Fruit fly (Drosophila melanogaster) whole organism, embryonic: ENCODE data around the gene CG11382.
A peak's percentile ranks its signal among the peaks of the same experiment; 100 is the strongest.

Experiments
- Abd-B ChIP-seq: fragments of 200-800 bp; sonication (Bioruptor generic); optimal IDR thresholded peaks from 2 replicates; lab custom pipeline; 2018; ENCODE audit warnings: missing biosample characterization, mild to moderate bottlenecking, missing genetic modification characterization, moderate library complexity
- Adf1 ChIP-seq: fragments of 200-800 bp; sonication (Bioruptor generic); IDR thresholded peaks from 2 replicates; pipeline ENCODE4 v1.3.6; 2022; ENCODE audit warnings: missing biosample characterization, missing genetic modification characterization
- Atf6 ChIP-seq: fragments of 200-800 bp; sonication (Bioruptor generic); IDR thresholded peaks from 2 replicates; pipeline ENCODE4 v1.3.6; 2022; ENCODE audit warnings: missing biosample characterization, missing genetic modification characterization
- CG12104 ChIP-seq: fragments of 200-800 bp; sonication (Bioruptor generic); optimal IDR thresholded peaks from 3 replicates; lab custom pipeline; 2016; ENCODE audit warnings: missing biosample characterization, missing genetic modification characterization
- CG12236 ChIP-seq: fragments of 200-800 bp; sonication (Bioruptor generic); optimal IDR thresholded peaks from 2 replicates; lab custom pipeline; 2016; ENCODE audit warnings: missing biosample characterization, missing genetic modification characterization
- CG12391 ChIP-seq: fragments of 200-800 bp; sonication (Bioruptor generic); optimal IDR thresholded peaks from 3 replicates; lab custom pipeline; 2018; ENCODE audit warnings: missing biosample characterization, mild to moderate bottlenecking, missing genetic modification characterization, moderate library complexity
- CG13775 ChIP-seq: fragments of 200-800 bp; sonication (Bioruptor generic); optimal IDR thresholded peaks from 3 replicates; lab custom pipeline; 2017; ENCODE audit warnings: missing biosample characterization, mild to moderate bottlenecking, missing genetic modification characterization
- CG17359 ChIP-seq: fragments of 200-800 bp; sonication (Bioruptor generic); optimal IDR thresholded peaks from 3 replicates; lab custom pipeline; 2018; ENCODE audit warnings: missing biosample characterization, mild to moderate bottlenecking, missing genetic modification characterization, moderate library complexity
- CG1792 ChIP-seq: fragments of 200-800 bp; sonication (Bioruptor generic); optimal IDR thresholded peaks from 2 replicates; lab custom pipeline; 2016; ENCODE audit warnings: missing biosample characterization, missing genetic modification characterization
- CG2129 ChIP-seq: fragments of 200-800 bp; sonication (Bioruptor generic); IDR thresholded peaks from 2 replicates; pipeline ENCODE4 v1.3.6; 2022; ENCODE audit warnings: missing biosample characterization, missing genetic modification characterization; ENCODE audit not compliant: partially characterized antibody
- CG31388 ChIP-seq: fragments of 200-800 bp; sonication (Bioruptor generic); optimal IDR thresholded peaks from 2 replicates; lab custom pipeline; 2016; ENCODE audit warnings: missing biosample characterization, missing genetic modification characterization
- CG3995 ChIP-seq: fragments of 200-800 bp; sonication (Bioruptor generic); optimal IDR thresholded peaks from 3 replicates; lab custom pipeline; 2016; ENCODE audit warnings: missing biosample characterization, missing genetic modification characterization
- CG4282 ChIP-seq: fragments of 200-800 bp; sonication (Bioruptor generic); optimal IDR thresholded peaks from 2 replicates; lab custom pipeline; 2016; ENCODE audit warnings: missing biosample characterization, missing genetic modification characterization
- CG4328 ChIP-seq: fragments of 200-800 bp; sonication (Bioruptor generic); optimal IDR thresholded peaks from 3 replicates; lab custom pipeline; 2017; ENCODE audit warnings: missing biosample characterization, missing genetic modification reagents, missing genetic modification characterization
- CG4404 ChIP-seq: fragments of 200-800 bp; sonication (Bioruptor generic); IDR thresholded peaks from 2 replicates; pipeline ENCODE4 v1.3.6; 2022; ENCODE audit warnings: missing biosample characterization, missing genetic modification characterization
- CG6254 ChIP-seq: fragments of 200-800 bp; sonication (Bioruptor generic); optimal IDR thresholded peaks from 3 replicates; lab custom pipeline; 2017; ENCODE audit warnings: mild to moderate bottlenecking, missing biosample characterization, missing genetic modification reagents, missing genetic modification characterization
- CG6654 ChIP-seq: fragments of 200-800 bp; sonication (Bioruptor generic); optimal IDR thresholded peaks from 2 replicates; lab custom pipeline; 2017; ENCODE audit warnings: missing biosample characterization, mild to moderate bottlenecking, missing genetic modification characterization
- CG6791 ChIP-seq: fragments of 200-800 bp; sonication (Bioruptor generic); IDR thresholded peaks from 3 replicates; pipeline ENCODE4 v1.3.6; 2022; ENCODE audit warnings: missing biosample characterization, missing genetic modification characterization; ENCODE audit not compliant: partially characterized antibody
- CG7372 ChIP-seq: fragments of 200-800 bp; sonication (Bioruptor generic); IDR thresholded peaks from 2 replicates; pipeline ENCODE4 v1.3.6; 2022; ENCODE audit warnings: missing biosample characterization, missing genetic modification characterization
- CG8290 ChIP-seq, 3 experiments: fragments of 200-800 bp; sonication (Bioruptor generic); optimal IDR thresholded peaks; 2 replicates each; lab custom pipeline; 2016 to 2019; ENCODE audit warnings: missing biosample characterization in 3 of 3, missing genetic modification characterization in 3 of 3, mild to moderate bottlenecking in 2 of 3, moderate library complexity in 1 of 3
- CG8478 ChIP-seq: fragments of >200 bp; optimal IDR thresholded peaks from 2 replicates; lab custom pipeline; 2018
- CG8924 ChIP-seq: fragments of 200-800 bp; optimal IDR thresholded peaks from 3 replicates; lab custom pipeline; 2019; ENCODE audit warnings: missing biosample characterization, mild to moderate bottlenecking, missing genetic modification characterization, moderate library complexity
- CG9876 ChIP-seq: fragments of 200-800 bp; sonication (Bioruptor generic); optimal IDR thresholded peaks from 2 replicates; lab custom pipeline; 2016; ENCODE audit warnings: missing biosample characterization, missing genetic modification characterization
- Fer3 ChIP-seq: fragments of 200-800 bp; sonication (Bioruptor generic); optimal IDR thresholded peaks from 2 replicates; lab custom pipeline; 2018; ENCODE audit warnings: missing biosample characterization, mild to moderate bottlenecking, missing genetic modification characterization, moderate library complexity
- GATAe ChIP-seq: fragments of 200-800 bp; sonication (Bioruptor generic); conservative IDR thresholded peaks from 2 replicates; pipeline ENCODE4 v1.3.6; 2022; ENCODE audit warnings: missing biosample characterization, missing genetic modification characterization
- Gsc ChIP-seq: fragments of 200-800 bp; sonication (Bioruptor generic); IDR thresholded peaks from 2 replicates; pipeline ENCODE4 v1.3.6; 2022; ENCODE audit warnings: missing biosample characterization, missing genetic modification characterization
- Lhr ChIP-seq: fragments of 200-800 bp; sonication (Bioruptor generic); optimal IDR thresholded peaks from 3 replicates; lab custom pipeline; 2017; ENCODE audit warnings: mild to moderate bottlenecking, missing biosample characterization, missing genetic modification reagents, missing genetic modification characterization
- Med ChIP-seq: fragments of 200-800 bp; sonication (Bioruptor generic); peaks from one replicate; lab custom pipeline; 2016; ENCODE audit warnings: missing biosample characterization, missing genetic modification characterization, mild to moderate bottlenecking, inconsistent platforms, moderate library complexity
- Pdp1 ChIP-seq, 2 experiments: fragments of 200-800 bp; sonication (Bioruptor generic); optimal IDR thresholded peaks; 3 replicates each; lab custom pipeline; 2016; ENCODE audit warnings: missing biosample characterization in 2 of 2, missing genetic modification characterization in 2 of 2, mild to moderate bottlenecking in 1 of 2, moderate library complexity in 1 of 2
- Sin3A ChIP-seq: fragments of >200 bp; optimal IDR thresholded peaks from 2 replicates; lab custom pipeline; 2018
- ase ChIP-seq: fragments of 200-800 bp; sonication (Bioruptor generic); IDR thresholded peaks from 3 replicates; pipeline ENCODE4 v1.3.6; 2022; ENCODE audit warnings: missing biosample characterization, missing genetic modification characterization
- bab2 ChIP-seq: fragments of 200-800 bp; sonication (Bioruptor generic); optimal IDR thresholded peaks from 2 replicates; lab custom pipeline; 2016; ENCODE audit warnings: missing biosample characterization, missing genetic modification characterization
- chinmo ChIP-seq: fragments of 200-800 bp; sonication (Bioruptor generic); IDR thresholded peaks from 4 replicates; pipeline ENCODE4 v1.3.6; 2022; ENCODE audit warnings: missing biosample characterization, missing genetic modification characterization; ENCODE audit not compliant: partially characterized antibody
- ci ChIP-seq: fragments of 200-800 bp; sonication (Bioruptor generic); IDR thresholded peaks from 3 replicates; pipeline ENCODE4 v1.3.6; 2022; ENCODE audit warnings: missing biosample characterization, missing genetic modification characterization
- dpn ChIP-seq, 2 experiments: fragments of 200-800 bp; sonication (Bioruptor generic); optimal IDR thresholded peaks; 3 replicates each; lab custom pipeline; 2016; ENCODE audit warnings: missing biosample characterization in 2 of 2, missing genetic modification characterization in 2 of 2
- fd64A ChIP-seq: fragments of 200-800 bp; sonication (Bioruptor generic); optimal IDR thresholded peaks from 3 replicates; lab custom pipeline; 2018; ENCODE audit warnings: missing biosample characterization, mild to moderate bottlenecking, missing genetic modification characterization
- gce ChIP-seq: fragments of 200-800 bp; sonication (Bioruptor generic); IDR thresholded peaks from 3 replicates; pipeline ENCODE4 v1.3.6; 2022; ENCODE audit warnings: missing biosample characterization, missing genetic modification characterization
- gem ChIP-seq: fragments of 200-800 bp; sonication (Bioruptor generic); optimal IDR thresholded peaks from 2 replicates; lab custom pipeline; 2019; ENCODE audit warnings: missing biosample characterization, mild to moderate bottlenecking, missing genetic modification characterization, moderate library complexity
- gt ChIP-seq: fragments of 200-800 bp; sonication (Bioruptor generic); IDR thresholded peaks from 2 replicates; pipeline ENCODE4 v1.3.6; 2022; ENCODE audit warnings: missing biosample characterization, missing genetic modification characterization
- jigr1 ChIP-seq: fragments of 200-800 bp; sonication (Bioruptor generic); IDR thresholded peaks from 3 replicates; pipeline ENCODE4 v1.3.6; 2022; ENCODE audit warnings: missing biosample characterization, missing genetic modification characterization
- kay ChIP-seq: fragments of 200-800 bp; sonication (Bioruptor generic); optimal IDR thresholded peaks from 2 replicates; lab custom pipeline; 2016; ENCODE audit warnings: missing biosample characterization, missing genetic modification characterization
- ken ChIP-seq: fragments of 200-800 bp; sonication (Bioruptor generic); IDR thresholded peaks from 3 replicates; pipeline ENCODE4 v1.3.6; 2022; ENCODE audit warnings: missing biosample characterization, missing genetic modification characterization
- lilli ChIP-seq: fragments of 200-800 bp; sonication (Bioruptor generic); optimal IDR thresholded peaks from 3 replicates; lab custom pipeline; 2016; ENCODE audit warnings: missing biosample characterization, missing genetic modification characterization
- lmd ChIP-seq: fragments of 200-800 bp; sonication (Bioruptor generic); IDR thresholded peaks from 2 replicates; pipeline ENCODE4 v1.3.6; 2022; ENCODE audit warnings: missing biosample characterization, missing genetic modification characterization
- nerfin-1 ChIP-seq: fragments of 200-800 bp; sonication (Bioruptor generic); optimal IDR thresholded peaks from 3 replicates; lab custom pipeline; 2019; ENCODE audit warnings: missing biosample characterization, mild to moderate bottlenecking, missing genetic modification characterization, moderate library complexity
- peb ChIP-seq: fragments of 200-800 bp; sonication (Bioruptor generic); IDR thresholded peaks from 2 replicates; pipeline ENCODE4 v1.3.6; 2022; ENCODE audit warnings: missing biosample characterization, missing genetic modification characterization
- pho ChIP-seq: fragments of 200-800 bp; sonication (Bioruptor generic); optimal IDR thresholded peaks from 2 replicates; lab custom pipeline; 2016; ENCODE audit warnings: missing biosample characterization, missing genetic modification characterization
- pzg ChIP-seq: fragments of 200-800 bp; sonication (Bioruptor generic); optimal IDR thresholded peaks from 3 replicates; lab custom pipeline; 2018; ENCODE audit warnings: missing biosample characterization, mild to moderate bottlenecking, missing genetic modification characterization, moderate library complexity
- rib ChIP-seq: fragments of 200-800 bp; sonication (Bioruptor generic); IDR thresholded peaks from 2 replicates; pipeline ENCODE4 v1.3.6; 2022; ENCODE audit warnings: missing biosample characterization, missing genetic modification characterization
- scrt ChIP-seq: fragments of 200-800 bp; sonication (Bioruptor generic); optimal IDR thresholded peaks from 2 replicates; lab custom pipeline; 2018; ENCODE audit warnings: missing biosample characterization, mild to moderate bottlenecking, missing genetic modification characterization, moderate library complexity
- so ChIP-seq: fragments of 200-800 bp; sonication (Bioruptor generic); IDR thresholded peaks from 3 replicates; pipeline ENCODE4 v1.3.6; 2022; ENCODE audit warnings: missing biosample characterization, missing genetic modification characterization
- stc ChIP-seq: fragments of 200-800 bp; sonication (Bioruptor generic); IDR thresholded peaks from 2 replicates; pipeline ENCODE4 v1.3.6; 2022; ENCODE audit warnings: missing biosample characterization, missing genetic modification characterization

Gene CG11382

dm6 chrX:1171018-1171417, 38.8 kb upstream of the CG11382 start (continued):
- TF ChIP-seq rib (GFP tag; lab: Robert Waterston, UW) (no peak), CG4328 (GFP tag; lab: Kevin White, UChicago) (peak; percentile 47), bab2 (GFP tag; lab: Kevin White, UChicago) (no peak), pzg (GFP tag; lab: Kevin White, UChicago) (no peak), CG6791 (GFP tag; lab: Robert Waterston, UW) (no peak), dpn (GFP tag; optimal IDR thresholded peaks at IDR 0.05; lab: Kevin White, UChicago) (peak; percentile 33 to 38), CG17359 (tag; lab: Kevin White, UChicago) (no peak), CG12104 (peak; percentile 5), so (GFP tag; lab: Robert Waterston, UW) (no peak), Pdp1 (GFP tag; optimal IDR thresholded peaks at IDR 0.05; lab: Kevin White, UChicago) (peak; percentile 33 to 49), nerfin-1 (tag; lab: Kevin White, UChicago) (no peak), CG4404 (no peak), CG7372 (GFP tag; lab: Robert Waterston, UW) (no peak; the same call in 1 of the 2 replicates), ci (no peak; the same call in 2 of the 3 replicates), pho (GFP tag; lab: Kevin White, UChicago) (peak; percentile 4), Sin3A (lab: Kevin White, UChicago) (no peak), stc (no peak), gt (GFP tag; lab: Robert Waterston, UW) (no peak), CG8924 (peak; percentile 57), CG8478 (no peak), lilli (GFP tag; lab: Kevin White, UChicago) (peak; percentile 54), CG4282 (GFP tag; lab: Kevin White, UChicago) (no peak), lmd (GFP tag; lab: Robert Waterston, UW) (peak; percentile 39; the same call in 1 of the 2 replicates), CG12391 (tag; lab: Kevin White, UChicago) (peak; percentile 37), ken (GFP tag; lab: Robert Waterston, UW) (no peak), CG6654 (GFP tag; lab: Kevin White, UChicago) (peak; percentile 16), gce (GFP tag; lab: Robert Waterston, UW) (no peak), GATAe (GFP tag; lab: Robert Waterston, UW) (peak; percentile 62), ase (GFP tag; lab: Robert Waterston, UW) (no peak), chinmo (GFP tag; lab: Robert Waterston, UW) (no peak), Med (GFP tag; lab: Kevin White, UChicago) (peak; percentile 84), Atf6 (peak; percentile 57), CG2129 (GFP tag; lab: Robert Waterston, UW) (no peak), fd64A (GFP tag; lab: Kevin White, UChicago) (no peak), CG13775 (GFP tag; lab: Kevin White, UChicago) (peak; percentile 51), Lhr (GFP tag; lab: Kevin White, UChicago) (no peak), Abd-B (GFP tag; lab: Kevin White, UChicago) (no peak), CG9876 (GFP tag; lab: Kevin White, UChicago) (no peak), CG12236 (GFP tag; lab: Kevin White, UChicago) (no peak), CG1792 (GFP tag; lab: Kevin White, UChicago) (no peak), kay (GFP tag; lab: Kevin White, UChicago) (peak; percentile 27), scrt (GFP tag; lab: Kevin White, UChicago) (peak; percentile 25), Adf1 (GFP tag; lab: Robert Waterston, UW) (no peak), peb (GFP tag; lab: Robert Waterston, UW) (no peak), CG6254 (GFP tag; lab: Kevin White, UChicago) (no peak), CG31388 (GFP tag; lab: Kevin White, UChicago) (no peak), Gsc (GFP tag; lab: Robert Waterston, UW) (no peak), jigr1 (GFP tag; lab: Robert Waterston, UW) (no peak), gem (tag; lab: Kevin White, UChicago) (peak; percentile 72), CG8290 (GFP tag; optimal IDR thresholded peaks at IDR 0.05; lab: Kevin White, UChicago) (no peak), CG8290 (tag; optimal IDR thresholded peaks at IDR 0.05; lab: Kevin White, UChicago) (peak in 1 of 2 experiments; percentile 8), CG3995 (GFP tag; lab: Kevin White, UChicago) (no peak), Fer3 (peak; percentile 43)
